Worm (Caenorhabditis elegans): ENCODE measurements around the gene pek-1.

pek-1 gene

ce11 chrX:11411675-11412074 lies 3.0 kb downstream of the pek-1 start:
- peak in 1 of 2 experiments; percentile 24 for TF ChIP-seq unc-62 (GFP tag; optimal IDR thresholded peaks at IDR 0.05 in 1 of 2)
- no peak for TF ChIP-seq unc-62 (tag; optimal IDR thresholded peaks at IDR 0.05)
- peak; percentile 92 for TF ChIP-seq aha-1 (tag)
- TF ChIP-seq lin-15B (tag; optimal IDR thresholded peaks at IDR 0.05): no peak

DNA sequence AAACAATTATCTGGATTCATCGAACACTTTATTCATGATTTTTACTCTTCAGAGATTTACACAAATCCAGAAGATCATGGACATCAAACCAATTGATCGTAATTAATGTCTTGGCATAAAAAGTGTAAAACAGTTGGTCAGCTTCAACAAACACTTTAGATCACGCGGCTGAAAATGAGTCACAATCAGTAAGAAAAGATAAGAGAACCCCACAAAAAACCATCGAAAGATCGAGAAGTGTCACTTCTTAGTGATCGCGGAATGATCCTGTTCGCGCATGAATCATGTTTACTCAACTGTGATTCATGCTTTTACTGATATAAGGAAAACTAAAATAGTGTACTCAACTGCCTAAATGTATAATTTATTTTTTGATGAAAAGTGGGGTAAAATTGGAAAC lies 5.2 kb downstream of the pek-1 start:
- TF ChIP-seq unc-39 (tag; optimal IDR thresholded peaks at IDR 0.05): no peak
- TF ChIP-seq lsy-2 (tag; optimal IDR thresholded peaks at IDR 0.05): peak in 1 of 2 experiments; percentile 39
- TF ChIP-seq pqm-1 (tag; optimal IDR thresholded peaks at IDR 0.05): no peak
- TF ChIP-seq nhr-42 (GFP tag; IDR thresholded peaks at IDR 0.05): no peak
- no peak for TF ChIP-seq fkh-10 (GFP tag; optimal IDR thresholded peaks at IDR 0.05)
- no peak for TF ChIP-seq daf-12 (tag; optimal IDR thresholded peaks at IDR 0.05)
- TF ChIP-seq nhr-111 (GFP tag; optimal IDR thresholded peaks at IDR 0.05): no peak
- TF ChIP-seq dmd-6 (GFP tag; IDR thresholded peaks at IDR 0.05): peak; percentile 60
- TF ChIP-seq daf-16 (GFP tag; optimal IDR thresholded peaks at IDR 0.05): peak in 1 of 2 experiments; percentile 87
- TF ChIP-seq daf-16 (tag; optimal IDR thresholded peaks at IDR 0.05): peak; percentile 64
- TF ChIP-seq sdz-12 (GFP tag; optimal IDR thresholded peaks at IDR 0.05): peak; percentile 29
- no peak for TF ChIP-seq ceh-32 (tag; optimal IDR thresholded peaks at IDR 0.05; ENCODE audit: poor library complexity)
- TF ChIP-seq nhr-28 (tag; optimal IDR thresholded peaks at IDR 0.05): peak; percentile 14
- TF ChIP-seq nhr-48 (tag; optimal IDR thresholded peaks at IDR 0.05): peak; percentile 20
- 0 out of 2 replicates have a peak, but pooled peaks have one; percentile 12 for TF ChIP-seq lin-38 (GFP tag; IDR thresholded peaks at IDR 0.05)
- TF ChIP-seq nhr-11 (tag; optimal IDR thresholded peaks at IDR 0.05): peak; percentile 47
- peak; percentile 84 for TF ChIP-seq dve-1 (tag; optimal IDR thresholded peaks at IDR 0.05; ENCODE audit: insufficient read depth)
- no peak for TF ChIP-seq F37D6.2 (tag; optimal IDR thresholded peaks at IDR 0.05)
- no peak for TF ChIP-seq lim-7 (GFP tag; IDR thresholded peaks at IDR 0.05)
- TF ChIP-seq mxl-3 (GFP tag; optimal IDR thresholded peaks at IDR 0.05): peak; percentile 8
- TF ChIP-seq duxl-1 (tag; optimal IDR thresholded peaks at IDR 0.05; ENCODE audit: poor library complexity): no peak
- peak in 1 of 2 experiments; percentile 12 for TF ChIP-seq mdl-1 (tag; optimal IDR thresholded peaks at IDR 0.05)
- TF ChIP-seq lin-15B (tag; optimal IDR thresholded peaks at IDR 0.05): no peak
- TF ChIP-seq pha-4 (GFP tag; IDR thresholded peaks at IDR 0.05): peak; percentile 28; the same call in 1 of the 2 replicates
- TF ChIP-seq pha-4 (tag; optimal IDR thresholded peaks at IDR 0.05): peak; percentile 50
- TF ChIP-seq unc-130 (GFP tag; optimal IDR thresholded peaks at IDR 0.05): no peak
- no peak for TF ChIP-seq mes-2 (tag; optimal IDR thresholded peaks at IDR 0.05; ENCODE audit: poor library complexity, severe bottlenecking)
- TF ChIP-seq ceh-20 (GFP tag; IDR thresholded peaks at IDR 0.05): peak; percentile 41; the same call in 1 of the 2 replicates
- peak; percentile 59 for TF ChIP-seq nhr-77 (tag; optimal IDR thresholded peaks at IDR 0.05)
- TF ChIP-seq nhr-102 (tag; optimal IDR thresholded peaks at IDR 0.05): peak; percentile 32
- TF ChIP-seq nhr-25 (tag; optimal IDR thresholded peaks at IDR 0.05; ENCODE audit: borderline replicate concordance, insufficient read depth): no peak
- no peak for TF ChIP-seq egl-43 (GFP tag; IDR thresholded peaks at IDR 0.05)
- no peak for TF ChIP-seq tag-97 (GFP tag; IDR thresholded peaks at IDR 0.05)
- no peak for TF ChIP-seq madf-9 (GFP tag; conservative IDR thresholded peaks at IDR 0.05)
- peak; percentile 41 for TF ChIP-seq zip-2 (tag; optimal IDR thresholded peaks at IDR 0.05)
- peak; percentile 85 for TF ChIP-seq hlh-11 (tag; optimal IDR thresholded peaks at IDR 0.05)
- TF ChIP-seq Y105C5A.15 (GFP tag; IDR thresholded peaks at IDR 0.05): no peak
- TF ChIP-seq aly-2 (tag; optimal IDR thresholded peaks at IDR 0.05): no peak
- TF ChIP-seq unc-62 (GFP tag; optimal IDR thresholded peaks at IDR 0.05 in 1 of 2): no peak
- TF ChIP-seq unc-62 (tag; optimal IDR thresholded peaks at IDR 0.05): no peak
- no peak for TF ChIP-seq dmd-8 (GFP tag; IDR thresholded peaks at IDR 0.05)
- peak; percentile 37; the same call in 1 of the 2 replicates for TF ChIP-seq tra-1 (GFP tag; IDR thresholded peaks at IDR 0.05)
- no peak for TF ChIP-seq daf-19 (GFP tag; conservative IDR thresholded peaks at IDR 0.05)
- TF ChIP-seq madf-5 (GFP tag; IDR thresholded peaks at IDR 0.05): no peak
- TF ChIP-seq dmd-9 (GFP tag; IDR thresholded peaks at IDR 0.05): no peak
- TF ChIP-seq hlh-30 (tag; optimal IDR thresholded peaks at IDR 0.05; ENCODE audit: insufficient read depth): peak; percentile 75
- peak in 1 of 2 experiments; percentile 42 for TF ChIP-seq hif-1 (tag; optimal IDR thresholded peaks at IDR 0.05)
- no peak for TF ChIP-seq R02D3.7 (tag; optimal IDR thresholded peaks at IDR 0.05)
